Worm (Caenorhabditis elegans): ENCODE results near the gene C01B10.44.

The C01B10.44 gene

DNA sequence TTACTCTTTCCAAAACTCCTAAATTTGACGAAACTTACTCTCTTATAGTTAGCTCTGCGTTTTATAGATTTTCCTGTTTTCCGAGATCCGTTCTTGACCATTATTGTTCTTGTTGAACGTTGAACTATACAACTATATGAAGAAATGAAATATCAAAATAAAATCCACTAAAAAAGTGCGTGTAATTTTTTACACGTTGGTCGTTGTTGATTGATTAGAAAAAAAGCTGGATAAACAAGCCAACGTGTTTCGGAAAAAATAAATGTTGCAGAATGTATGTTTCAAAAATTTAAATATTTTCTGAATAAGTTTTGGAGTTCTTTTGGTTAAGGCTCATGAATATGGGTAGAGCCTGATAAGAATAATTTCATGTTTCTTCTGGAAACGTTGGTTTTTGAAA lies 44.4 kb downstream of the C01B10.44 start, which contains the start of gene Y73B6A.1:
Y73B6A.1 (minus strand) TSS at position 101 of the 400 bp plus-strand sequence.
- TF ChIP-seq W03F9.2 (tag; optimal IDR thresholded peaks at IDR 0.05) (no peak), him-1 (tag; optimal IDR thresholded peaks at IDR 0.05) (no peak), dao-5 (tag; optimal IDR thresholded peaks at IDR 0.05) (no peak)

Measured in whole organism, L4/young adult.